Fruit fly (Drosophila melanogaster) whole organism, prepupa: ENCODE data around the gene CG8916.

Experiments used
- Blimp-1 ChIP-seq: fragments of 200-800 bp; sonication (Bioruptor generic); optimal IDR thresholded peaks from 3 replicates; lab custom pipeline; 2017; ENCODE audit warnings: missing biosample characterization, missing genetic modification characterization, mild to moderate bottlenecking, moderate library complexity, missing genetic modification reagents
- CG10631 ChIP-seq: fragments of 200-800 bp; sonication (Bioruptor generic); optimal IDR thresholded peaks from 2 replicates; lab custom pipeline; 2016; ENCODE audit warnings: missing biosample characterization, missing genetic modification characterization
- CG10669 ChIP-seq: fragments of 200-800 bp; sonication (Bioruptor generic); optimal IDR thresholded peaks from 3 replicates; lab custom pipeline; 2018; ENCODE audit warnings: missing biosample characterization, mild to moderate bottlenecking, missing genetic modification characterization, moderate library complexity
- CG11294 ChIP-seq: fragments of 200-800 bp; sonication (Bioruptor generic); IDR thresholded peaks from 2 replicates; pipeline ENCODE4 v1.3.6; 2022; ENCODE audit warnings: missing biosample characterization, missing genetic modification characterization
- CG11762 ChIP-seq: fragments of 200-800 bp; sonication (Bioruptor generic); optimal IDR thresholded peaks from 3 replicates; lab custom pipeline; 2016; ENCODE audit warnings: missing biosample characterization, missing genetic modification characterization; ENCODE audit not compliant: insufficient read depth
- CG11902 ChIP-seq: fragments of 200-800 bp; sonication (Bioruptor generic); optimal IDR thresholded peaks from 3 replicates; lab custom pipeline; 2016; ENCODE audit warnings: missing biosample characterization, missing genetic modification characterization
- CG15336 ChIP-seq: fragments of 200-800 bp; sonication (Bioruptor generic); IDR thresholded peaks from 2 replicates; pipeline ENCODE4 v1.3.6; 2022; ENCODE audit warnings: missing biosample characterization, missing genetic modification characterization
- CG1621 ChIP-seq: fragments of 200-800 bp; sonication (Bioruptor generic); optimal IDR thresholded peaks from 3 replicates; lab custom pipeline; 2018; ENCODE audit warnings: missing biosample characterization, mild to moderate bottlenecking, missing genetic modification characterization
- CG16779 ChIP-seq: fragments of 200-800 bp; sonication (Bioruptor generic); optimal IDR thresholded peaks from 3 replicates; lab custom pipeline; 2017; ENCODE audit warnings: missing biosample characterization, mild to moderate bottlenecking, missing genetic modification characterization
- CG3032 ChIP-seq: fragments of 200-800 bp; optimal IDR thresholded peaks from 2 replicates; lab custom pipeline; 2019; ENCODE audit warnings: missing biosample characterization, mild to moderate bottlenecking, missing genetic modification characterization, moderate library complexity
- CG31627 ChIP-seq: fragments of 200-800 bp; sonication (Bioruptor generic); optimal IDR thresholded peaks from 3 replicates; lab custom pipeline; 2016; ENCODE audit warnings: missing biosample characterization, missing genetic modification characterization
- CG32006 ChIP-seq: fragments of 200-800 bp; sonication (Bioruptor generic); optimal IDR thresholded peaks from 3 replicates; lab custom pipeline; 2017; ENCODE audit warnings: missing biosample characterization, mild to moderate bottlenecking, missing genetic modification characterization
- CG34406 ChIP-seq: fragments of 200-800 bp; sonication (Bioruptor generic); optimal IDR thresholded peaks from 3 replicates; lab custom pipeline; 2016; ENCODE audit warnings: missing biosample characterization, missing genetic modification characterization
- CG3919 ChIP-seq: fragments of 200-800 bp; sonication (Bioruptor generic); optimal IDR thresholded peaks from 3 replicates; lab custom pipeline; 2016; ENCODE audit warnings: missing biosample characterization, missing genetic modification characterization
- CG6276 ChIP-seq: fragments of 200-800 bp; sonication (Bioruptor generic); optimal IDR thresholded peaks from 2 replicates; lab custom pipeline; 2017; ENCODE audit warnings: missing biosample characterization, mild to moderate bottlenecking, missing genetic modification characterization
- CG6792 ChIP-seq: fragments of 200-800 bp; sonication (Bioruptor generic); optimal IDR thresholded peaks from 3 replicates; lab custom pipeline; 2016; ENCODE audit warnings: missing biosample characterization, missing genetic modification characterization
- CG6808 ChIP-seq: fragments of 200-800 bp; sonication (Bioruptor generic); optimal IDR thresholded peaks from 3 replicates; lab custom pipeline; 2017; ENCODE audit warnings: missing biosample characterization, missing genetic modification characterization, mild to moderate bottlenecking, moderate library complexity, missing genetic modification reagents
- CG7368 ChIP-seq: fragments of 200-800 bp; sonication (Bioruptor generic); optimal IDR thresholded peaks from 3 replicates; lab custom pipeline; 2016; ENCODE audit warnings: missing biosample characterization, missing genetic modification characterization
- CG8119 ChIP-seq: fragments of 200-800 bp; sonication (Bioruptor generic); IDR thresholded peaks from 3 replicates; pipeline ENCODE4 v1.3.6; 2022; ENCODE audit warnings: missing biosample characterization, missing genetic modification characterization
- CG8319 ChIP-seq: fragments of 200-800 bp; sonication (Bioruptor generic); optimal IDR thresholded peaks from 3 replicates; lab custom pipeline; 2016; ENCODE audit warnings: missing biosample characterization, missing genetic modification characterization
- CG8632 ChIP-seq: fragments of 200-800 bp; sonication (Bioruptor generic); optimal IDR thresholded peaks from 3 replicates; lab custom pipeline; 2016; ENCODE audit warnings: missing biosample characterization, missing genetic modification characterization
- CG9139 ChIP-seq: fragments of 200-800 bp; sonication (Bioruptor generic); optimal IDR thresholded peaks from 3 replicates; lab custom pipeline; 2017; ENCODE audit warnings: missing biosample characterization, mild to moderate bottlenecking, missing genetic modification characterization
- Eip75B ChIP-seq: fragments of 200-800 bp; sonication (Bioruptor generic); optimal IDR thresholded peaks from 3 replicates; lab custom pipeline; 2016; ENCODE audit warnings: missing biosample characterization, missing genetic modification characterization
- Eip78C ChIP-seq: fragments of 200-800 bp; sonication (Bioruptor generic); peaks from one replicate; lab custom pipeline; 2016; ENCODE audit warnings: missing biosample characterization, missing genetic modification characterization
- Ets21C ChIP-seq: fragments of 200-800 bp; sonication (Bioruptor generic); optimal IDR thresholded peaks from 3 replicates; lab custom pipeline; 2016; ENCODE audit warnings: missing biosample characterization, missing genetic modification characterization
- Ets96B ChIP-seq: fragments of 200-800 bp; optimal IDR thresholded peaks from 2 replicates; lab custom pipeline; 2019; ENCODE audit warnings: missing biosample characterization, mild to moderate bottlenecking, missing genetic modification characterization, moderate library complexity
- Gug ChIP-seq: fragments of 200-800 bp; sonication (Bioruptor generic); IDR thresholded peaks from 2 replicates; pipeline ENCODE4 v1.3.6; 2022; ENCODE audit warnings: missing biosample characterization, missing genetic modification characterization
- Hr39 ChIP-seq: fragments of 200-800 bp; sonication (Bioruptor generic); optimal IDR thresholded peaks from 2 replicates; lab custom pipeline; 2016; ENCODE audit warnings: missing biosample characterization, missing genetic modification characterization
- Hr4 ChIP-seq: fragments of 200-800 bp; sonication (Bioruptor generic); optimal IDR thresholded peaks from 3 replicates; lab custom pipeline; 2016; ENCODE audit warnings: missing biosample characterization, missing genetic modification characterization
- Met ChIP-seq: fragments of 200-800 bp; sonication (Bioruptor generic); optimal IDR thresholded peaks from 3 replicates; lab custom pipeline; 2016; ENCODE audit warnings: missing biosample characterization, missing genetic modification characterization
- OdsH ChIP-seq: fragments of 200-800 bp; sonication (Bioruptor generic); optimal IDR thresholded peaks from 3 replicates; lab custom pipeline; 2016; ENCODE audit warnings: missing biosample characterization, missing genetic modification characterization
- Smox ChIP-seq: fragments of 200-800 bp; sonication (Bioruptor generic); optimal IDR thresholded peaks from 3 replicates; lab custom pipeline; 2016; ENCODE audit warnings: missing biosample characterization, missing genetic modification characterization
- Sox102F ChIP-seq: fragments of 200-800 bp; sonication (Bioruptor generic); optimal IDR thresholded peaks from 2 replicates; lab custom pipeline; 2016; ENCODE audit warnings: missing biosample characterization, mild to moderate bottlenecking, missing genetic modification characterization
- Sox14 ChIP-seq: fragments of 200-800 bp; sonication (Bioruptor generic); optimal IDR thresholded peaks from 3 replicates; lab custom pipeline; 2016; ENCODE audit warnings: missing biosample characterization, missing genetic modification characterization
- Sox15 ChIP-seq: fragments of 200-800 bp; sonication (Bioruptor generic); optimal IDR thresholded peaks from 3 replicates; lab custom pipeline; 2016; ENCODE audit warnings: missing biosample characterization, missing genetic modification characterization
- achi ChIP-seq: fragments of 200-800 bp; sonication (Bioruptor generic); optimal IDR thresholded peaks from 3 replicates; lab custom pipeline; 2016; ENCODE audit warnings: missing biosample characterization, missing genetic modification characterization
- acj6 ChIP-seq: fragments of 200-800 bp; sonication (Bioruptor generic); optimal IDR thresholded peaks from 3 replicates; lab custom pipeline; 2016; ENCODE audit warnings: missing biosample characterization, missing genetic modification characterization
- cyc ChIP-seq: fragments of 200-800 bp; sonication (Bioruptor generic); optimal IDR thresholded peaks from 3 replicates; lab custom pipeline; 2016; ENCODE audit warnings: missing biosample characterization, missing genetic modification characterization
- dac ChIP-seq: fragments of 200-800 bp; sonication (Bioruptor generic); optimal IDR thresholded peaks from 2 replicates; lab custom pipeline; 2017; ENCODE audit warnings: missing biosample characterization, mild to moderate bottlenecking, missing genetic modification characterization
- dsx ChIP-seq: fragments of 200-800 bp; optimal IDR thresholded peaks from 3 replicates; lab custom pipeline; 2019; ENCODE audit warnings: missing biosample characterization, mild to moderate bottlenecking, missing genetic modification characterization, moderate library complexity; ENCODE audit not compliant: poor library complexity, severe bottlenecking
- esn ChIP-seq: fragments of 200-800 bp; sonication (Bioruptor generic); optimal IDR thresholded peaks from 2 replicates; lab custom pipeline; 2016; ENCODE audit warnings: missing biosample characterization, mild to moderate bottlenecking, missing genetic modification characterization, moderate library complexity
- fd59A ChIP-seq: fragments of 200-800 bp; sonication (Bioruptor generic); optimal IDR thresholded peaks from 2 replicates; lab custom pipeline; 2017; ENCODE audit warnings: missing biosample characterization, mild to moderate bottlenecking, missing genetic modification characterization, missing genetic modification reagents
- fd85E ChIP-seq: fragments of 200-800 bp; sonication (Bioruptor generic); optimal IDR thresholded peaks from 3 replicates; lab custom pipeline; 2016; ENCODE audit warnings: missing biosample characterization, missing genetic modification characterization
- lz ChIP-seq: fragments of 200-800 bp; sonication (Bioruptor generic); optimal IDR thresholded peaks from 3 replicates; lab custom pipeline; 2016; ENCODE audit warnings: missing biosample characterization, missing genetic modification characterization
- pdm3 ChIP-seq: fragments of 200-800 bp; sonication (Bioruptor generic); optimal IDR thresholded peaks from 3 replicates; lab custom pipeline; 2016; ENCODE audit warnings: missing biosample characterization, missing genetic modification characterization
- salr ChIP-seq, 2 experiments: fragments of 200-800 bp; sonication (Bioruptor generic); optimal IDR thresholded peaks; 3 replicates each; lab custom pipeline; 2016 to 2018; ENCODE audit warnings: missing biosample characterization in 2 of 2, missing genetic modification characterization in 2 of 2, mild to moderate bottlenecking in 1 of 2
- ss ChIP-seq, 2 experiments: fragments of 200-800 bp; sonication (Bioruptor generic); optimal IDR thresholded peaks; 2 replicates in 1 of 2; 3 replicates in 1 of 2; lab custom pipeline; 2017 to 2018; ENCODE audit warnings: mild to moderate bottlenecking in 2 of 2, missing biosample characterization in 2 of 2, missing genetic modification characterization in 2 of 2, moderate library complexity in 1 of 2
- topi ChIP-seq: fragments of 200-800 bp; sonication (Bioruptor generic); optimal IDR thresholded peaks from 3 replicates; lab custom pipeline; 2016; ENCODE audit warnings: missing biosample characterization, missing genetic modification characterization

The CG8916 gene

dm6 chrX:15888763-15889162 lies 33.0 kb upstream of the CG8916 start:
- no peak for TF ChIP-seq CG8319 (GFP tag; lab: Kevin White, UChicago)
- no peak for TF ChIP-seq Sox15
- no peak for TF ChIP-seq CG1621 (tag; lab: Kevin White, UChicago)

- TF ChIP-seq achi (GFP tag; lab: Kevin White, UChicago) (peak; percentile 21), CG7368 (GFP tag; lab: Kevin White, UChicago) (no peak), Ets21C (GFP tag; lab: Kevin White, UChicago) (no peak), lz (GFP tag; lab: Kevin White, UChicago) (no peak), CG32006 (GFP tag; lab: Kevin White, UChicago) (no peak), Sox14 (no peak), Smox (GFP tag; lab: Kevin White, UChicago) (no peak), CG10631 (GFP tag; lab: Kevin White, UChicago) (peak; percentile 41), Gug (peak; percentile 38; the same call in 1 of the 2 replicates), dac (GFP tag; lab: Kevin White, UChicago) (no peak), topi (GFP tag; lab: Kevin White, UChicago) (peak; percentile 32), dsx (GFP tag; lab: Kevin White, UChicago) (no peak), CG6792 (no peak), Hr4 (peak; percentile 8), pdm3 (GFP tag; lab: Kevin White, UChicago) (peak; percentile 49), Blimp-1 (GFP tag; lab: Kevin White, UChicago) (no peak), Eip75B (GFP tag; lab: Kevin White, UChicago) (no peak), salr (GFP tag; optimal IDR thresholded peaks at IDR 0.05; lab: Kevin White, UChicago) (peak in 1 of 2 experiments; percentile 24), CG10669 (peak; percentile 28), Ets96B (tag; lab: Kevin White, UChicago) (peak; percentile 2), CG3032 (peak; percentile 53), CG9139 (no peak), CG6276 (GFP tag; lab: Kevin White, UChicago) (no peak), CG8119 (GFP tag; lab: Robert Waterston, UW) (no peak), Eip78C (peak; percentile 77), OdsH (peak; percentile 54), CG6808 (peak; percentile 8), CG8632 (GFP tag; lab: Kevin White, UChicago) (no peak), CG11902 (GFP tag; lab: Kevin White, UChicago) (peak; percentile 12), Sox102F (no peak), CG31627 (GFP tag; lab: Kevin White, UChicago) (peak; percentile 26), CG34406 (GFP tag; lab: Kevin White, UChicago) (peak; percentile 18), acj6 (GFP tag; lab: Kevin White, UChicago) (peak; percentile 37), Sox15 (peak; percentile 41), CG1621 (tag; lab: Kevin White, UChicago) (no peak), CG15336 (no peak), Hr39 (peak; percentile 15), CG16779 (tag; lab: Kevin White, UChicago) (no peak), CG11762 (no peak), esn (GFP tag; lab: Kevin White, UChicago) (peak; percentile 28), ss (GFP tag; optimal IDR thresholded peaks at IDR 0.05; lab: Kevin White, UChicago) (peak in 1 of 2 experiments; percentile 45), cyc (GFP tag; lab: Kevin White, UChicago) (peak; percentile 29), CG3919 (GFP tag; lab: Kevin White, UChicago) (no peak), fd59A (GFP tag; lab: Kevin White, UChicago) (peak; percentile 29), CG11294 (no peak), Met (GFP tag; lab: Kevin White, UChicago) (peak; percentile 11), CG8319 (GFP tag; lab: Kevin White, UChicago) (no peak), fd85E (GFP tag; lab: Kevin White, UChicago) (no peak)
These were observed 31.8 kb upstream of the CG8916 start, which contains the start of the genes MSBP and CG15916 for dm6 chrX:15889780-15890608. TSS of gene MSBP (minus strand) at chrX:15890109. TSS of gene CG15916 (plus strand) at chrX:15890589.
